Worm (Caenorhabditis elegans) whole organism, late embryonic: ENCODE data around the gene rev-1.

Experiments
- C08G9.2 ChIP-seq: sonication (generic microtip); optimal IDR thresholded peaks from 2 replicates; lab custom pipeline; 2016; ENCODE audit warnings: mild to moderate bottlenecking, missing genetic modification characterization, moderate library complexity, missing compliant biosample characterization
- K02D7.2 ChIP-seq: sonication (generic microtip); optimal IDR thresholded peaks from 2 replicates; lab custom pipeline; 2017; ENCODE audit warnings: mild to moderate bottlenecking, missing genetic modification characterization, missing compliant biosample characterization
- ama-1 ChIP-seq: fragments of 150-350 bp; optimal IDR thresholded peaks from 2 replicates; lab custom pipeline; 2014
- ceh-14 ChIP-seq: sonication (generic microtip); optimal IDR thresholded peaks from 2 replicates; lab custom pipeline; 2016; ENCODE audit warnings: missing genotype, missing genetic modification characterization, missing compliant biosample characterization
- ceh-22 ChIP-seq: sonication (generic microtip); optimal IDR thresholded peaks from 2 replicates; lab custom pipeline; 2017; ENCODE audit warnings: missing biosample characterization, missing genetic modification characterization
- ceh-31 ChIP-seq: sonication (generic microtip); optimal IDR thresholded peaks from 2 replicates; lab custom pipeline; 2016; ENCODE audit warnings: missing genetic modification characterization, missing compliant biosample characterization
- ceh-9 ChIP-seq: sonication (generic microtip); optimal IDR thresholded peaks from 2 replicates; lab custom pipeline; 2016; ENCODE audit warnings: mild to moderate bottlenecking, missing genetic modification characterization, inconsistent platforms, missing compliant biosample characterization
- dve-1 ChIP-seq: sonication (generic microtip); optimal IDR thresholded peaks from 2 replicates; lab custom pipeline; 2017; ENCODE audit warnings: antibody characterized with exemption, mild to moderate bottlenecking, missing genetic modification characterization, missing compliant biosample characterization
- ets-4 ChIP-seq: sonication (generic microtip); optimal IDR thresholded peaks from 2 replicates; lab custom pipeline; 2016; ENCODE audit warnings: missing genetic modification characterization, missing compliant biosample characterization
- fkh-6 ChIP-seq: sonication (generic microtip); optimal IDR thresholded peaks from 2 replicates; lab custom pipeline; 2016; ENCODE audit warnings: missing genetic modification characterization, missing compliant biosample characterization
- gmeb-2 ChIP-seq: sonication (generic microtip); optimal IDR thresholded peaks from 2 replicates; lab custom pipeline; 2016; ENCODE audit warnings: missing genetic modification characterization, inconsistent platforms, missing compliant biosample characterization
- lin-11 ChIP-seq: fragments of 200-800 bp; sonication (Bioruptor generic); optimal IDR thresholded peaks from 2 replicates; lab custom pipeline; 2018; ENCODE audit warnings: mild to moderate bottlenecking, missing genetic modification characterization, missing compliant biosample characterization
- nfya-1 ChIP-seq: sonication (generic microtip); optimal IDR thresholded peaks from 2 replicates; lab custom pipeline; 2017; ENCODE audit warnings: missing genetic modification characterization, mild to moderate bottlenecking, missing compliant biosample characterization, antibody characterized with exemption, moderate library complexity
- odd-2 ChIP-seq: sonication (generic microtip); optimal IDR thresholded peaks from 2 replicates; lab custom pipeline; 2017; ENCODE audit warnings: antibody characterized with exemption, mild to moderate bottlenecking, missing genetic modification characterization, missing compliant biosample characterization
- pax-1 ChIP-seq: fragments of 150-350 bp; optimal IDR thresholded peaks from 2 replicates; lab custom pipeline; 2014; ENCODE audit warnings: missing biosample characterization, missing genetic modification characterization
- sdc-2 ChIP-seq: sonication (generic microtip); optimal IDR thresholded peaks from 2 replicates; lab custom pipeline; 2016; ENCODE audit warnings: missing genotype, missing genetic modification characterization, missing compliant biosample characterization
- sox-2 ChIP-seq: fragments of 200-800 bp; sonication (Bioruptor generic); IDR thresholded peaks from 2 replicates; pipeline ENCODE4 v1.3.6; 2022; ENCODE audit warnings: missing genetic modification reagents, missing genetic modification characterization, missing compliant biosample characterization
- tbx-2 ChIP-seq: sonication (generic microtip); optimal IDR thresholded peaks from 2 replicates; lab custom pipeline; 2016; ENCODE audit warnings: missing genetic modification characterization, missing compliant biosample characterization
- tbx-7 ChIP-seq: sonication (generic microtip); optimal IDR thresholded peaks from 2 replicates; lab custom pipeline; 2016; ENCODE audit warnings: missing genotype, missing genetic modification characterization, missing compliant biosample characterization
- ttx-3 ChIP-seq: sonication (generic microtip); optimal IDR thresholded peaks from 2 replicates; lab custom pipeline; 2016; ENCODE audit warnings: missing genetic modification reagents, missing genetic modification characterization, missing compliant biosample characterization
- unc-55 ChIP-seq: sonication (generic microtip); optimal IDR thresholded peaks from 2 replicates; lab custom pipeline; 2017; ENCODE audit warnings: missing biosample characterization, missing genetic modification reagents, missing genetic modification characterization

The rev-1 gene

DNA sequence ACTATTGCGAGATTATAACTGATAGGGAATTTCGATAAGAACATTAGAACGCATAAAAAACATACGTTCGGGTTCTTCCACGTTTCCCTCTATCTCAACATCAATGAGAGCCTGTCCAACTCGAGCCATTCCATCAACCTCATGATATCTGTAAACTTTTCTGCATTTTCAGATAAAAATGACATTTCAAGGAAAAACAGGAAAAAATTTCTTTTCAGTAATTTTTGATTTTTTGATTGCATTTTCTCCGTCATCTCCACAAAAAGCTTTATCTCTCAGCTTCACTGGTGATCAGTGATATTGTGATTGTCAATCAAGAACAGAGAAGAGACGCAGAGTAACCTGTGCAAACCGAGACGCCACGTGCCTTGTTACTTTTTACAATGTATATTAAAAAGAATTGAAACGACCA is 43.9 kb downstream of the rev-1 start:
- TF ChIP-seq ttx-3 (tag; lab: Kevin White, UChicago) (no peak), ets-4 (no peak), unc-55 (GFP tag; lab: Kevin White, UChicago) (peak; percentile 17)
- TF ChIP-seq, all 69 proteins: peak for 1

DNA sequence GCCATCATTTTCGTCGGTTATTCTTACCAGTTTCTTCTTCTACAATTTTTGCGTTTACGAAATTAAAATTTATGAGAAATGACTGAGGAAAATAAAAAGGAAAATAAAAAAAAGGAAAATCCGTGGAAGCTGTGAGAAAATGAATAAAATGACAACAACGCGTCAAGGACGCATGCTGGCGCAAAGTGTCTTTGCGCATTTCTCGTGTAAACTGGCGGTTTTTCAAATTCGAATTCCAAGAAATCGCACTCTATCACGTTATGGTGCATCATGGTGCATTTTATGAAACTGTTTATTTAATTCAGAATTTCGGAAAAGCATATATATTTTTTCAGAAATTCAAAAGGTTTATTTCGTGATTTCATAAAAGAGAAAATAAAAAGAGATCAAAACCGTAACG is 44.7 kb downstream of the rev-1 start, which contains the start of gene dbt-1:
Gene dbt-1 (minus strand): TSS at position 39 of the 400 bp plus-strand sequence.
- peak; percentile 34 for TF ChIP-seq tbx-2 (tag; lab: Kevin White, UChicago)
- TF ChIP-seq nfya-1 (tag; lab: Kevin White, UChicago): peak; percentile 32
- TF ChIP-seq unc-55 (GFP tag; lab: Kevin White, UChicago): peak; percentile 41
- TF ChIP-seq odd-2 (tag; lab: Kevin White, UChicago): no peak
- TF ChIP-seq dve-1 (tag; lab: Kevin White, UChicago): peak; percentile 4

DNA sequence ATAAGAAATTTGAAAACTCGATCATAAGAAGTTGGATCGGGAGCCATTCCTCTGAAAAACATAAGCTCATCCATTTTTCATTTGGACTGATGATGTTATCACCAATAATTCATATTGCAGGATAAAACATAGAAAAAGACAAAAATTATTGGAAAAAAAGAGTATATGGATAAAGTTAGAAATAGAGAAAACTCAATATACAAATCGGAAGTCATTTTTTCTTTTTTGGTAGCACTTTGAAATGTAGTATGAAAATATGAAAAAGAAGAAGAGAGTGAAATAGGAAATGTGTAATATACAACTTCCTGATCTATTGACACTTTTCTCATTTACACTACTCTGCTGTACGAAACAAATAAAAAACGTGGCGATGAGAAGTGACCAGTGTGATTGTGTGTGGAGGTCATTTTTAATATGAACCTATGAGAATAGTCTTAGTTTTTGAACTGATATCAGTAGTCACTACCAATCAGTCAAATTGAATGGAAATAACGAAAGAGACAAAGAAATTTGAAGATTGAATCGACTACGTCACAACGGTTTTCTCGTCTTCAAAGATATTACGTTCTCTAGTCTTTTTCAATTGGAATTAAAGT is 46.5 kb downstream of the rev-1 start, which contains the start of gene ZK669.5:
Gene ZK669.5 (minus strand): TSS at position 51 of the 596 bp plus-strand sequence.
- no peak for TF ChIP-seq ama-1 (lab: Kevin White, UChicago)
- no peak for TF ChIP-seq ceh-14 (tag; lab: Kevin White, UChicago)
- no peak for TF ChIP-seq sdc-2 (tag; lab: Kevin White, UChicago)
- no peak for TF ChIP-seq tbx-7 (tag; lab: Kevin White, UChicago)
- no peak for TF ChIP-seq lin-11 (tag; lab: Kevin White, UChicago)
- TF ChIP-seq pax-1 (tag; lab: Kevin White, UChicago): no peak
- TF ChIP-seq ceh-22: no peak

DNA sequence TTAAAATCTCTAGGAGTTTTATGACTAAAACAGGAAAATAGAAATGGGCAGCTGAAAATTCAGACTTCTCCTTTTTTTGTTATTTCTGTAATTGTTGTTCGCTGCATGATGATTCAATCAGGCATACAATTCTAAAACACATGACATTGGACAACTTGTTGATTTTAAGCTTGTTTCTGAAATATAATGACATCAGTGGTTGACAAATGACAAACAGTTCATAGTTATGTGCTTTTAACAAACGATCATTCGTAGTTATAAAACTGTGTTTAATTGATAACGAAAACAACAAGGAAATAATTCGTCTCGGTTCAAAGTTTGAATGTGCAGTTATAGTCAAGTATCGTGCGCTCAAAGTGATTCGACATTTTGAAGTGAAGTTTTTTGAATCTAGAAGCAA is 47.9 kb downstream of the rev-1 start:
- TF ChIP-seq K02D7.2 (tag; lab: Kevin White, UChicago) (no peak), ceh-31 (tag; lab: Kevin White, UChicago) (no peak), gmeb-2 (tag; lab: Kevin White, UChicago) (no peak), sox-2 (no peak), ceh-9 (tag; lab: Kevin White, UChicago) (no peak), fkh-6 (tag; lab: Kevin White, UChicago) (no peak), C08G9.2 (tag; lab: Kevin White, UChicago) (no peak)
- TF ChIP-seq, all 69 proteins: peak for 0
